Worm (Caenorhabditis elegans) whole organism, L4 larva: Measurements from ENCODE around the gene ddx-17.
A peak's percentile ranks its signal among the peaks of the same experiment; 100 is the strongest.
"Not testable (repeated sequence)": the region's sequence is repeated elsewhere in the genome, so short reads cannot be mapped to it uniquely, and the experiment has no call there.

Experiments used
- D1046.2 ChIP-seq: fragments of 200-800 bp; sonication (Bioruptor generic); IDR thresholded peaks from 2 replicates; pipeline ENCODE4 v1.3.6; 2022; ENCODE audit warnings: missing genetic modification characterization, missing compliant biosample characterization
- T20F7.1 ChIP-seq: fragments of 200-800 bp; sonication (Bioruptor generic); optimal IDR thresholded peaks from 2 replicates; lab custom pipeline; 2018; ENCODE audit warnings: mild to moderate bottlenecking, missing genetic modification characterization, missing compliant biosample characterization
- T26A8.4 ChIP-seq: fragments of 200-800 bp; sonication (Bioruptor generic); IDR thresholded peaks from 2 replicates; pipeline ENCODE4 v1.3.6; 2022; ENCODE audit warnings: missing genetic modification characterization, missing compliant biosample characterization
- Y75B8A.6 ChIP-seq: fragments of 200-800 bp; sonication (Bioruptor generic); IDR thresholded peaks from 2 replicates; pipeline ENCODE4 v1.3.6; 2022; ENCODE audit warnings: missing genetic modification reagents, missing genetic modification characterization, missing compliant biosample characterization
- aha-1 ChIP-seq: fragments of 150-350 bp; peaks from one replicate; lab custom pipeline; 2014; ENCODE audit warnings: missing biosample characterization, missing genetic modification characterization
- arid-1 ChIP-seq: fragments of 200-800 bp; sonication (Bioruptor generic); conservative IDR thresholded peaks from 2 replicates; pipeline ENCODE4 v1.3.6; 2022; ENCODE audit warnings: missing genetic modification reagents, missing genetic modification characterization, missing compliant biosample characterization
- ctbp-1 ChIP-seq: fragments of 200-800 bp; sonication (Bioruptor generic); IDR thresholded peaks from 2 replicates; pipeline ENCODE4 v1.3.6; 2022; ENCODE audit warnings: missing genetic modification reagents, missing genetic modification characterization, missing compliant biosample characterization
- daf-16 ChIP-seq, 3 experiments: sonication (generic microtip); optimal IDR thresholded peaks; 2 replicates each; lab custom pipeline; 2016 to 2017; ENCODE audit warnings: missing genetic modification characterization in 3 of 3, missing genetic modification reagents in 3 of 3, mild to moderate bottlenecking in 2 of 3, missing compliant biosample characterization in 2 of 3, missing biosample characterization in 1 of 3, moderate library complexity in 1 of 3
- daf-8 ChIP-seq: fragments of 200-800 bp; sonication (Bioruptor generic); IDR thresholded peaks from 2 replicates; pipeline ENCODE4 v1.3.6; 2022; ENCODE audit warnings: missing genetic modification characterization, missing compliant biosample characterization
- dmd-9 ChIP-seq: fragments of 200-800 bp; sonication (Bioruptor generic); IDR thresholded peaks from 2 replicates; pipeline ENCODE4 v1.3.6; 2022; ENCODE audit warnings: missing genetic modification reagents, missing genetic modification characterization, missing compliant biosample characterization
- dpl-1 ChIP-seq: fragments of 150-350 bp; optimal IDR thresholded peaks from 2 replicates; lab custom pipeline; 2014; ENCODE audit warnings: missing biosample characterization, missing genetic modification reagents, missing genetic modification characterization
- duxl-1 ChIP-seq: sonication (generic microtip); optimal IDR thresholded peaks from 2 replicates; lab custom pipeline; 2016; ENCODE audit warnings: mild to moderate bottlenecking, missing genetic modification characterization, moderate library complexity, missing compliant biosample characterization; ENCODE audit not compliant: poor library complexity
- fkh-10 ChIP-seq: fragments of 150-350 bp; optimal IDR thresholded peaks from 2 replicates; lab custom pipeline; 2014; ENCODE audit warnings: missing biosample characterization, missing genetic modification reagents, missing genetic modification characterization
- gei-8 ChIP-seq: fragments of 200-800 bp; sonication (Bioruptor generic); optimal IDR thresholded peaks from 2 replicates; lab custom pipeline; 2018; ENCODE audit warnings: mild to moderate bottlenecking, missing genetic modification characterization, missing compliant biosample characterization
- hlh-11 ChIP-seq: fragments of 200-800 bp; sonication (Bioruptor generic); optimal IDR thresholded peaks from 2 replicates; lab custom pipeline; 2018; ENCODE audit warnings: mild to moderate bottlenecking, missing genetic modification characterization, missing compliant biosample characterization
- hmg-1.1 ChIP-seq: fragments of 200-800 bp; sonication (Bioruptor generic); IDR thresholded peaks from 2 replicates; pipeline ENCODE4 v1.3.6; 2022; ENCODE audit warnings: missing genetic modification reagents, missing genetic modification characterization, missing compliant biosample characterization
- jun-1 ChIP-seq: fragments of 150-350 bp; optimal IDR thresholded peaks from 2 replicates; lab custom pipeline; 2014; ENCODE audit warnings: missing biosample characterization, missing genetic modification reagents, missing genetic modification characterization
- lin-15B ChIP-seq: fragments of 150-350 bp; sonication (generic microtip); optimal IDR thresholded peaks from 3 replicates; lab custom pipeline; 2014; ENCODE audit warnings: missing biosample characterization, missing genetic modification characterization
- lin-29 ChIP-seq: fragments of 200-800 bp; sonication (Bioruptor generic); IDR thresholded peaks from 2 replicates; pipeline ENCODE4 v1.3.6; 2022; ENCODE audit warnings: missing genetic modification reagents, missing genetic modification characterization, missing compliant biosample characterization
- lin-38 ChIP-seq: fragments of 200-800 bp; sonication (Bioruptor generic); IDR thresholded peaks from 2 replicates; pipeline ENCODE4 v1.3.6; 2022; ENCODE audit warnings: missing genetic modification reagents, missing genetic modification characterization, missing compliant biosample characterization
- lin-39 ChIP-seq: fragments of 150-350 bp; optimal IDR thresholded peaks from 2 replicates; lab custom pipeline; 2014; ENCODE audit warnings: missing biosample characterization, missing genetic modification reagents, missing genetic modification characterization
- lir-3 ChIP-seq: sonication (generic microtip); optimal IDR thresholded peaks from 2 replicates; lab custom pipeline; 2016; ENCODE audit warnings: mild to moderate bottlenecking, missing genetic modification characterization, missing compliant biosample characterization
- madf-5 ChIP-seq, 2 experiments: fragments of 200-800 bp; sonication (Bioruptor generic); IDR thresholded peaks; 2 replicates each; pipeline ENCODE4 v1.3.6; 2022; ENCODE audit warnings: missing compliant biosample characterization in 2 of 2, missing genetic modification characterization in 2 of 2
- madf-9 ChIP-seq: fragments of 200-800 bp; sonication (Bioruptor generic); conservative IDR thresholded peaks from 2 replicates; pipeline ENCODE4 v1.3.6; 2022; ENCODE audit warnings: missing genetic modification reagents, missing genetic modification characterization, missing compliant biosample characterization
- mdl-1 ChIP-seq, 2 experiments: fragments of 150-350 bp in 1 of 2; sonication (generic microtip) in 1 of 2; optimal IDR thresholded peaks; 2 replicates each; lab custom pipeline; 2014 to 2017; ENCODE audit warnings: missing biosample characterization in 2 of 2, missing genetic modification characterization in 2 of 2
- mdt-29 ChIP-seq: fragments of 200-800 bp; sonication (Bioruptor generic); IDR thresholded peaks from 2 replicates; pipeline ENCODE4 v1.3.6; 2022; ENCODE audit warnings: missing genetic modification reagents, missing genetic modification characterization, missing compliant biosample characterization
- mes-2 ChIP-seq: sonication (generic microtip); optimal IDR thresholded peaks from 2 replicates; lab custom pipeline; 2016; ENCODE audit warnings: missing genotype, mild to moderate bottlenecking, missing genetic modification characterization, missing compliant biosample characterization; ENCODE audit not compliant: poor library complexity, severe bottlenecking
- mxl-3 ChIP-seq: fragments of 200-800 bp; sonication (Bioruptor generic); optimal IDR thresholded peaks from 2 replicates; lab custom pipeline; 2018; ENCODE audit warnings: mild to moderate bottlenecking, missing genetic modification characterization, missing compliant biosample characterization
- nhr-10 ChIP-seq: fragments of 150-350 bp; optimal IDR thresholded peaks from 2 replicates; lab custom pipeline; 2014; ENCODE audit warnings: missing biosample characterization, missing genetic modification characterization
- nhr-102 ChIP-seq: sonication (generic microtip); optimal IDR thresholded peaks from 2 replicates; lab custom pipeline; 2016; ENCODE audit warnings: mild to moderate bottlenecking, missing genetic modification characterization, moderate library complexity, missing compliant biosample characterization
- nhr-41 ChIP-seq: fragments of 200-800 bp; sonication (Bioruptor generic); IDR thresholded peaks from 2 replicates; pipeline ENCODE4 v1.3.6; 2022; ENCODE audit warnings: missing genetic modification reagents, missing genetic modification characterization, missing compliant biosample characterization
- nhr-42 ChIP-seq: fragments of 200-800 bp; sonication (Bioruptor generic); IDR thresholded peaks from 2 replicates; pipeline ENCODE4 v1.3.6; 2022; ENCODE audit warnings: missing genetic modification characterization, missing compliant biosample characterization
- nhr-48 ChIP-seq: sonication (generic microtip); optimal IDR thresholded peaks from 2 replicates; lab custom pipeline; 2016; ENCODE audit warnings: mild to moderate bottlenecking, missing genetic modification characterization, missing compliant biosample characterization
- nhr-6 ChIP-seq: fragments of 150-350 bp; optimal IDR thresholded peaks from 2 replicates; lab custom pipeline; 2014; ENCODE audit warnings: missing biosample characterization, missing genetic modification characterization
- nhr-77 ChIP-seq: fragments of 150-350 bp; optimal IDR thresholded peaks from 2 replicates; lab custom pipeline; 2014; ENCODE audit warnings: missing biosample characterization, missing genetic modification characterization
- pha-4 ChIP-seq, 2 experiments: fragments of 150-350 bp in 1 of 2; fragments of 200-800 bp in 1 of 2; sonication (Bioruptor generic) in 1 of 2; IDR thresholded peaks in 1 of 2; optimal IDR thresholded peaks in 1 of 2; 2 replicates each; pipeline versions ENCODE4 v1.3.6 to Lab custom; 2014 to 2022; ENCODE audit warnings: missing genetic modification characterization in 2 of 2, missing genetic modification reagents in 2 of 2, missing biosample characterization in 1 of 2, missing compliant biosample characterization in 1 of 2
- spr-3 ChIP-seq: fragments of 200-800 bp; sonication (Bioruptor generic); optimal IDR thresholded peaks from 2 replicates; lab custom pipeline; 2018; ENCODE audit warnings: mild to moderate bottlenecking, missing genetic modification characterization, missing compliant biosample characterization
- tag-97 ChIP-seq: fragments of 200-800 bp; sonication (Bioruptor generic); IDR thresholded peaks from 2 replicates; pipeline ENCODE4 v1.3.6; 2022; ENCODE audit warnings: missing genetic modification characterization, missing compliant biosample characterization
- tra-1 ChIP-seq: fragments of 200-800 bp; sonication (Bioruptor generic); IDR thresholded peaks from 2 replicates; pipeline ENCODE4 v1.3.6; 2022; ENCODE audit warnings: missing genetic modification reagents, missing genetic modification characterization, missing compliant biosample characterization
- unc-62 ChIP-seq, 3 experiments: fragments of 150-350 bp in 1 of 3; sonication (generic microtip); optimal IDR thresholded peaks in 2 of 3; peaks in 1 of 3; 1 replicate in 1 of 3; 2 replicates in 2 of 3; lab custom pipeline; 2014 to 2017; ENCODE audit warnings: missing biosample characterization in 3 of 3, missing genetic modification characterization in 3 of 3, missing genetic modification reagents in 3 of 3, missing genotype in 1 of 3
- vab-7 ChIP-seq: fragments of 200-800 bp; sonication (Bioruptor generic); IDR thresholded peaks from 2 replicates; pipeline ENCODE4 v1.3.6; 2022; ENCODE audit warnings: missing genetic modification reagents, missing genetic modification characterization, missing compliant biosample characterization
- zfp-2 ChIP-seq: sonication (generic microtip); optimal IDR thresholded peaks from 2 replicates; lab custom pipeline; 2016; ENCODE audit warnings: mild to moderate bottlenecking, missing genetic modification characterization, missing compliant biosample characterization
- ztf-7 ChIP-seq: fragments of 150-350 bp; optimal IDR thresholded peaks from 2 replicates; lab custom pipeline; 2014; ENCODE audit warnings: missing biosample characterization, missing genetic modification characterization

ddx-17 gene

DNA sequence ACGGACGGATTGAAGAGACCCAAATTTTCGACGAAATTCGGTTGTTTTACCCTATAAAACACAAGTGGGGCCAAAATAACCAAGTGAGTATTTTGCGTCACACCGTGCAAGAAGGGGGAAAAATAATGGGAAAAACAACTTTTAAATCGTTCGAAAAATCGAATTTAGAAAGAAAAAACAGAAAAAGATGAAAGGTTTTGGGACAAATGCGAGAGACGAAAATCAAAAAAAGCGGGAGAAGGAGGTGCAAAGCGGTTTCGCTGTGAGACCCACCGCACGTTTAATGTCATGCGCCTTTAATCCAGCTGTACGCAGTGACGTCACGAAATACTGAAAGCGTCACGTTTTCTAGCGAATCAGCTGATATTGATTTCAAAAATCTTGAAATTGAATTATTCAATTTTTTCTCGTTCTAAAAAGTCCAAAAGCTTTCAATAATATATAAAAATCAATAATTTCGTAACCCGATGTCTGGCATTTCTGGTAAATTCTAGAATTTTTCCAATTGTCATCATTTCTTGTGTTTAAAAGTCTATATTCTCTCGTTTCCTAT is at the start of gene ddx-17, which contains the start of gene aip-1 (continued):
- TF ChIP-seq ztf-7 (tag; lab: Kevin White, UChicago) (peak; percentile 12), fkh-10 (GFP tag; lab: Kevin White, UChicago) (peak; percentile 15), lin-39 (no peak)
- TF ChIP-seq, all 104 proteins: peak for 33

ce11 chrV:14057540-14057939 is 45.7 kb upstream of the ddx-17 start, which contains the start of gene F58D12.3:
Gene F58D12.3 (plus strand): TSS chrV:14057840.
- no peak for TF ChIP-seq lin-38 (GFP tag; lab: Robert Waterston, UW)
- TF ChIP-seq unc-62 (GFP tag; optimal IDR thresholded peaks at IDR 0.05 in 1 of 2; lab: Kevin White, UChicago): peak in 1 of 2 experiments; percentile 32
- no peak for TF ChIP-seq unc-62 (tag; optimal IDR thresholded peaks at IDR 0.05; lab: Kevin White, UChicago)
- TF ChIP-seq Y75B8A.6: no peak

- TF ChIP-seq spr-3 (GFP tag; lab: Kevin White, UChicago) (peak; percentile 57), daf-16 (GFP tag; optimal IDR thresholded peaks at IDR 0.05; lab: Kevin White, UChicago) (peak; percentile 28 to 38), daf-16 (tag; optimal IDR thresholded peaks at IDR 0.05; lab: Kevin White, UChicago) (peak; percentile 43), vab-7 (GFP tag; lab: Robert Waterston, UW) (peak; percentile 94), nhr-6 (peak; percentile 87), madf-5 (GFP tag; IDR thresholded peaks at IDR 0.05; lab: Robert Waterston, UW) (peak; percentile 55 to 97; a peak in 3 of 4 replicates), duxl-1 (tag; lab: Kevin White, UChicago) (peak; percentile 97), zfp-2 (tag; lab: Kevin White, UChicago) (peak; percentile 42), nhr-48 (peak; percentile 90), tag-97 (GFP tag; lab: Robert Waterston, UW) (peak; percentile 93), mes-2 (tag; lab: Kevin White, UChicago) (peak; percentile 100), dpl-1 (GFP tag; lab: Kevin White, UChicago) (peak; percentile 90), T26A8.4 (peak; percentile 97), mxl-3 (GFP tag; lab: Kevin White, UChicago) (peak; percentile 85), jun-1 (tag; lab: Kevin White, UChicago) (peak; percentile 39), madf-9 (GFP tag; lab: Robert Waterston, UW) (peak; percentile 97), ctbp-1 (GFP tag; lab: Robert Waterston, UW) (peak; percentile 98), nhr-10 (peak; percentile 35), hlh-11 (tag; lab: Kevin White, UChicago) (peak; percentile 95), arid-1 (peak; percentile 94), T20F7.1 (GFP tag; lab: Kevin White, UChicago) (peak; percentile 89), nhr-77 (peak; percentile 54), lin-15B (peak; percentile 14), unc-62 (GFP tag; optimal IDR thresholded peaks at IDR 0.05 in 1 of 2; lab: Kevin White, UChicago) (peak in 1 of 2 experiments; percentile 99), nhr-41 (GFP tag; lab: Robert Waterston, UW) (peak; percentile 74; the same call in 1 of the 2 replicates), tra-1 (GFP tag; lab: Robert Waterston, UW) (peak; percentile 98), pha-4 (GFP tag; IDR thresholded peaks at IDR 0.05; lab: Robert Waterston, UW) (peak; percentile 96), daf-8 (0 out of 2 replicates have a peak, but pooled peaks have one; percentile 28), hmg-1.1 (GFP tag; lab: Robert Waterston, UW) (peak; percentile 92), mdl-1 (tag; optimal IDR thresholded peaks at IDR 0.05; lab: Kevin White, UChicago) (peak in 1 of 2 experiments; percentile 40), D1046.2 (peak; percentile 96), gei-8 (GFP tag; lab: Kevin White, UChicago) (peak; percentile 53), aha-1 (peak; percentile 97), lin-29 (GFP tag; lab: Robert Waterston, UW) (peak; percentile 83), dmd-9 (GFP tag; lab: Robert Waterston, UW) (peak; percentile 99), mdt-29 (GFP tag; lab: Robert Waterston, UW) (peak; percentile 94), lir-3 (tag; lab: Kevin White, UChicago) (peak; percentile 26), nhr-42 (GFP tag; lab: Robert Waterston, UW) (peak; percentile 97), nhr-102 (tag; lab: Kevin White, UChicago) (peak; percentile 95), Y75B8A.6 (peak; percentile 91; the same call in 1 of the 2 replicates)
- not testable (repeated sequence) for TF ChIP-seq unc-62, pha-4 (tag; optimal IDR thresholded peaks at IDR 0.05; lab: Kevin White, UChicago)
Observed at ce11 chrV:14055097-14055496, 43.2 kb upstream of the ddx-17 start.
